Worm (Caenorhabditis elegans) whole organism, dauer: ENCODE data around the gene ndua-8.

Experiments used
- unc-62 ChIP-seq: sonication (generic microtip); optimal IDR thresholded peaks from 2 replicates; lab custom pipeline; 2017; ENCODE audit warnings: missing biosample characterization, missing genetic modification reagents, missing genetic modification characterization

The ndua-8 gene

ce11 chrIII:2528621-2529113 lies at the start of gene ndua-8, which contains the start of the genes Y54F10AM.15 and rbc-2:
ndua-8 (plus strand) TSS chrIII:2529063.
Y54F10AM.15 (minus strand) TSS chrIII:2528679.
rbc-2 (minus strand) TSS chrIII:2528689.
- no peak for TF ChIP-seq unc-62 (GFP tag; lab: Kevin White, UChicago)

ce11 chrIII:2482171-2482570 lies 46.7 kb upstream of the ndua-8 start:
- no peak for TF ChIP-seq unc-62 (GFP tag; lab: Kevin White, UChicago)

DNA sequence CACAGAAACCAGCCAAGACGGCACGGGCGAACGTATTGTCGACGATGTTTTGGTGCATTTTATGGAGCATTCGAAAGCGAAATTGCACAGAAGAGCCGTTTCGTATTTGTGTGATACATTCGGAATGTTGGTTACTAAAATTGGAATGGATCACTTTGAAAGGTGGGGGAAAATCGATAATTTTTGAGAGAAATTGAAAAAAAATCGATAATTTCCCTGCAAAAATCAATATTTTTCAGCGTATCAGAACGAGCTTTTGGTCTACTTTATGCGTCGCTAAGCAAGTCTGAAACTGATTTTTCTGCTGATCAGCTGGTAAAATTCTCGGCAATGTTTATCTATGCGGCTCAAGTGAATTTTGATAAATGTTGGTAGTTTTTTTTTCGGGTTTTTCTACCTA lies 46.1 kb upstream of the ndua-8 start:
- TF ChIP-seq unc-62 (GFP tag; lab: Kevin White, UChicago): no peak

- no peak for TF ChIP-seq unc-62 (GFP tag; lab: Kevin White, UChicago)
Observed at ce11 chrIII:2487046-2487760, 41.7 kb upstream of the ndua-8 start, which contains the start of gene Y54F10AL.1. Y54F10AL.1 (plus strand) TSS chrIII:2487710.

DNA sequence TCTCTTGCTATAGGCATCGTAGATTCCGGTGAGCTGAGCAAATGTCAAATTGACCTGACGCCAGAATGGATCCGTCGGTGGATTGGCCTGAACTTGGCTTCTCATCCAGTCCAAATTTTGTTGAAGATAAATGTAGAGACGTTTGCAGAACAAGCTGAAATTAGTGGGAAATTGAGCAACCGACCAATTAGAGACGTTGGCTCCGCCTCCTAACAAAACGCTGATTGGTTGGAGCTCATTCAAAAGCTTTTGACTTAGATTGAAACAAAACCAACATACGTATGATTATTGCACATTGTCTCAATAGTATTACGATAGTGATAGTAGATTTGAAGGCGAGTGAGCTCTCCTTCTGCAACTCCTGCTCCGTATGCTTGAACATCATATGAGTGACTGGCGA lies 22.4 kb upstream of the ndua-8 start:
- no peak for TF ChIP-seq unc-62 (GFP tag; lab: Kevin White, UChicago)

DNA sequence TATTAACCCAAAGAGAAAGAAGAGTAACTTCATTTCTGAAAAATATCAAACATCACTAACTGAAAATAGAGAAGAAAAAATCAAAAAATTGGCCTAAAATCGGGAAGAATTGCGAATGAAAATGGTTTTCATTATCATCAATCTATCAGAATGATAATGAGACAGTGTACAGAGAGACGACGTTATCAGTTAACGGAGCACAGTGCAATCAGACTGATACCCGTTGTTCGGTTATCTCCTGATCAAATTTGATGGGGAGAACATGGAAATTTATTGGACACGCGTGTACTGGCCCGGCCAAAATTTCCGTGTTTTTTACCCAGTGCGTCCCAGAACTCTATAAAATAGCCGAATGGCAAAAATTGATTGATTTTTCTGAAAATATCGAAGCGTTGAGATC lies 20.9 kb upstream of the ndua-8 start, which contains the start of gene Y54F10AM.8:
TSS of gene Y54F10AM.8 (minus strand) at position 35 of the 400 bp plus-strand sequence.
- no peak for TF ChIP-seq unc-62 (GFP tag; lab: Kevin White, UChicago)

ce11 chrIII:2508518-2508917 lies 20.3 kb upstream of the ndua-8 start, which contains the start of gene Y54F10AM.6:
Y54F10AM.6 (plus strand) TSS chrIII:2508818.
- TF ChIP-seq unc-62 (GFP tag; lab: Kevin White, UChicago): no peak

ce11 chrIII:2515461-2515860 lies 13.4 kb upstream of the ndua-8 start:
- TF ChIP-seq unc-62 (GFP tag; lab: Kevin White, UChicago): no peak

- no peak for TF ChIP-seq unc-62 (GFP tag; lab: Kevin White, UChicago)
Observed at ce11 chrIII:2530313-2530712, 1.4 kb downstream of the ndua-8 start, which contains the start of gene cone-1. cone-1 (plus strand) TSS chrIII:2530613.

DNA sequence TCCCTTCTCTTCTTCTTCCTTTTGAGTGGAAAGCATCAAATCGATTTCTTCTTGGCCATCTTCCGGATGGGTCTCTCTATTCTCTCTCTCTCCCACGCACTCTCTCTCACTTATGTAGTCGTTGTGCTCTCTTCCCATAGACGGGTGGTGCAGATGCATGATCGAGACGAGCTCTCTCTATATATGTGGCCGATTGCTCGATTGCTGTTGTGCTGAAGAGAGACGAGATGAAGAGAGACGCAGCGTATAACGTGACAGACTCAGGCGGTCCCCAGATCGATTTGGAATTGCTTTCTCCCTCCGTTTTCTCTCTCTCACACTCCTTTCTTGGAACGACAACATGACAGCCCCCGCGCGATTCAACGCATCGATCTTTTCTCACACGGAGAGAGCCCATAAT lies 3.9 kb downstream of the ndua-8 start:
- no peak for TF ChIP-seq unc-62 (GFP tag; lab: Kevin White, UChicago)

ce11 chrIII:2535122-2535521 lies 6.3 kb downstream of the ndua-8 start:
- TF ChIP-seq unc-62 (GFP tag; lab: Kevin White, UChicago): no peak

DNA sequence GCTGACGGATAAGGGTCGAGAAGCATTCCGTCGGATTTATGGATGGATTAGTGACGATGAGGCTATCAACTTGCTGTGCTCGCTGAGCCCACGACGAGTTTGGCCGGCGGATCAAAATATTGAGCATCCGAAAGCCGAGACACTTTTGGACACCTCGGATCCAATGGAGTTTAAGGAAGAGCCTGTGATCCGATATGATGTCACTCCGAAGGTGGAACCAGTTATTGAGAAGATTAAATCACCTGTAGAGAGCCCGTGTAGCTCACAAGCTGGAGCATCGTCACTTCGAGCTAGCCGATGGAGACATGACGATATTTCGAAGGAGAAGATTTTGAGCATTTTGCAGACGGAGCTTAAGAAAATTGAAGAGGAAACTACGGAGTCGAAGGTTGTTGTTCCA lies 11.7 kb downstream of the ndua-8 start:
- no peak for TF ChIP-seq unc-62 (GFP tag; lab: Kevin White, UChicago)

DNA sequence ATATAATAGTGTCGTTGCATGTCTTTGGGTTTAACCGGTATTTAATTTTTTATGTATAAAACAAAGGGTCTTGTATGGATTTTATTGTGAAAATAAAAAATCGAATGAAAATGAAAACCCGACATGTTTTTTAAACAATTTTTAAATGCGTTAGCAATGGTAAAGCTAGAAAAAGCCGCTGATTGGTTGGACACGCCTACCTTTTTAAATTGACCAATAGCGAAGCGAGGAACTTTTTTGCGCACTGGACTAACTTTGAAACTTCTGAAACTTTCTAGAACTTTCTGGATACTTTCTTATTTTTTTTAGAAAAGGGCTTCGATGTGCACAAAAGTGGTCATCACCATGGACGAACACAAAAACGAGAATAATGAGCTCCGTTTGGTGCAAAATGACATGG lies 17.4 kb downstream of the ndua-8 start:
- no peak for TF ChIP-seq unc-62 (GFP tag; lab: Kevin White, UChicago)

DNA sequence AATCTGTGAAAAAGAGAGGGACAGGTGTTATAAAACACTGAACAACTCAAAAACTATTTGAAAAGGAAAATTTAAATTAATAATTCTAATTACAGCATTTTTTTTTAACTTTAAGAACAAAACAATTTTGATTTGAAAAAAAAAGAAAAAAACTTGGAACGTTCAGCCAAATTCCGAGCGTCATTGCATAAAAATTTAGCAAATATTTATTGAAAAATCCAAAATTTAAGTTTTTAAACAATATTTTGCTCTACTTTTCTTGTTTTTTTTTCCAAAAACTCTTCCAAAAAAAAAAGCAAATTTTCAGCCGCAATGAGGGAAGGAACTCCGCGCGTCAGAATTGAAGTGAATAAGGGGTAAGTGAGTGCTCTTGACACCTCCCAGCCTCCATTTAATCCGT lies 20.8 kb downstream of the ndua-8 start, which contains the start of gene feh-1:
TSS of gene feh-1 (plus strand) at position 301 of the 400 bp plus-strand sequence.
- TF ChIP-seq unc-62 (GFP tag; lab: Kevin White, UChicago): no peak

ce11 chrIII:2551981-2552380 lies 23.1 kb downstream of the ndua-8 start:
- no peak for TF ChIP-seq unc-62 (GFP tag; lab: Kevin White, UChicago)

DNA sequence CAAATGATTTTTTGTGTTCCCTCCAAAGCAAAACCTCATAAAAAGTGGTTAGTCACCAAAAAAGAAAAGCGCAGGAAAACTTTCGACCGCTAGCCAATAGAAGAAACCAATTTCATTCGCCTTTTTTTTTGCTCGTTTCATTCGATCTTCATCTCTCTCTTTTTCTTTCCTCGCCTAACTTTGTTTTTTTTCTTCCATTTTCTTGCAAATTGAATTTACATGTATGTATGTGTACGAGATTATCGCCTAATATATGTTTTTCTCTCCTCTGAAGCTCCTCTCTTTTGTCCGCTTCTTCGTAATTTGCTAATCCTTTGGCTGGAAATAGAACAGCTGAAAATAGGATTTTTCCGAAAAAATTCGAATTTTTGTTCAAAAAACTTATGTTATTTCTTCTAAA lies 23.5 kb downstream of the ndua-8 start:
- TF ChIP-seq unc-62 (GFP tag; lab: Kevin White, UChicago): no peak

DNA sequence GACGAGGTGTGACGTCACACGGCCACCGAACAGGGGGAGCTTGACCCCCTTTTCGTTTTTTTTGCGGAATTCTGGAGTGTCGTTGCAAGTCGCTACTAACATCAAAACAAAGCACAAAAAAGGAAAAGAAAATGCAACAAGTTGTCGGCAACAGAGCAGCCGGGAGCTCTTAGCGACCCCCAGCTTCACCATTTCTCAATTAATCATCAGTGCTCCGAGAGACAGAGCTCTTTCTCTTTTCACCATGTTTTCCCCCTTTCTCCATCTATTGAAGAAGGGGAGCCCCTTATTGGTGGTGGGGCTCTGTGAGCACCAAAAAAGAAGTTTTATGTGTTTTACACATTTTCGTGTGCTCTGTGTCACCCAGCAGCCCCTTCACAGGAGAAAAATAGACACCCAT lies 24.7 kb downstream of the ndua-8 start:
- TF ChIP-seq unc-62 (GFP tag; lab: Kevin White, UChicago): no peak
